Fruit fly (Drosophila melanogaster): ENCODE results near the gene GATAe.

Gene GATAe

dm6 chr3R:15974235-15974634 is 34.7 kb upstream of the GATAe start (continued):
- TF ChIP-seq peb (GFP tag; IDR thresholded peaks at IDR 0.05) = no peak
- no peak for TF ChIP-seq CG10543 (GFP tag; optimal IDR thresholded peaks at IDR 0.05)
- TF ChIP-seq CG4617 (GFP tag; optimal IDR thresholded peaks at IDR 0.05; ENCODE audit: borderline replicate concordance) = peak; percentile 24
- no peak for TF ChIP-seq HLH4C (GFP tag; IDR thresholded peaks at IDR 0.05; ENCODE audit: partially characterized antibody)
- peak; percentile 70 for TF ChIP-seq CG4820 (GFP tag; optimal IDR thresholded peaks at IDR 0.05)
- TF ChIP-seq CG30403 (GFP tag; optimal IDR thresholded peaks at IDR 0.05) = peak; percentile 90
- no peak for TF ChIP-seq Dref (GFP tag; IDR thresholded peaks at IDR 0.05)
- TF ChIP-seq D (optimal IDR thresholded peaks at IDR 0.05) = no peak
- TF ChIP-seq D (GFP tag; optimal IDR thresholded peaks at IDR 0.05) = peak; percentile 75
- TF ChIP-seq CG10267 (tag; optimal IDR thresholded peaks at IDR 0.05) = peak; percentile 70
- no peak for TF ChIP-seq CG17912 (GFP tag; optimal IDR thresholded peaks at IDR 0.05)
- peak; percentile 76 for TF ChIP-seq eyg (GFP tag; optimal IDR thresholded peaks at IDR 0.05)
- peak; percentile 74 for TF ChIP-seq odd (GFP tag; optimal IDR thresholded peaks at IDR 0.05)
- TF ChIP-seq h (optimal IDR thresholded peaks at IDR 0.05) = no peak
- TF ChIP-seq Rx (GFP tag; IDR thresholded peaks at IDR 0.05) = no peak
- peak; percentile 76 for TF ChIP-seq CG9437 (GFP tag; optimal IDR thresholded peaks at IDR 0.05)
- TF ChIP-seq CG13123 (GFP tag; optimal IDR thresholded peaks at IDR 0.05) = peak; percentile 51
- no peak for TF ChIP-seq Tbp (GFP tag; optimal IDR thresholded peaks at IDR 0.05)
- peak; percentile 78 for TF ChIP-seq HLH54F (GFP tag; optimal IDR thresholded peaks at IDR 0.05)
- TF ChIP-seq tll (GFP tag; optimal IDR thresholded peaks at IDR 0.05) = no peak
- TF ChIP-seq CG12744 (GFP tag; optimal IDR thresholded peaks at IDR 0.05) = peak; percentile 51
- TF ChIP-seq CG1233 (GFP tag; optimal IDR thresholded peaks at IDR 0.05) = peak; percentile 71
- TF ChIP-seq ash1 (GFP tag; optimal IDR thresholded peaks at IDR 0.05) = no peak
- peak; percentile 65 for TF ChIP-seq CG2875 (GFP tag; optimal IDR thresholded peaks at IDR 0.05)
- no peak for TF ChIP-seq CG7271 (tag; optimal IDR thresholded peaks at IDR 0.05)
- TF ChIP-seq danr (GFP tag; IDR thresholded peaks at IDR 0.05) = no peak
- TF ChIP-seq grn (GFP tag; optimal IDR thresholded peaks at IDR 0.05) = no peak
- peak; percentile 53 for TF ChIP-seq twi (tag; optimal IDR thresholded peaks at IDR 0.05)
- peak; percentile 47 for TF ChIP-seq ems (GFP tag; optimal IDR thresholded peaks at IDR 0.05)
- peak; percentile 67 for TF ChIP-seq CG3407 (GFP tag; optimal IDR thresholded peaks at IDR 0.05)
- no peak for TF ChIP-seq ro (GFP tag; IDR thresholded peaks at IDR 0.05)
- no peak for TF ChIP-seq Opbp (GFP tag; IDR thresholded peaks at IDR 0.05; ENCODE audit: partially characterized antibody)
- TF ChIP-seq CrebB (tag; optimal IDR thresholded peaks at IDR 0.05) = peak; percentile 45
- peak; percentile 79 for TF ChIP-seq shn (GFP tag; optimal IDR thresholded peaks at IDR 0.05)
- no peak for TF ChIP-seq CG14860 (GFP tag; IDR thresholded peaks at IDR 0.05; ENCODE audit: partially characterized antibody)
- no peak for TF ChIP-seq B-H1 (GFP tag; IDR thresholded peaks at IDR 0.05)
- peak; percentile 82 for TF ChIP-seq Sox100B (GFP tag; optimal IDR thresholded peaks at IDR 0.05)
- no peak for TF ChIP-seq CG3847 (GFP tag; IDR thresholded peaks at IDR 0.05)
- no peak for TF ChIP-seq wdn (GFP tag; IDR thresholded peaks at IDR 0.05)
- TF ChIP-seq dpn (GFP tag; optimal IDR thresholded peaks at IDR 0.05) = peak; percentile 80 to 81
- no peak for TF ChIP-seq tup (GFP tag; optimal IDR thresholded peaks at IDR 0.05)
- peak; percentile 64 for TF ChIP-seq NK7.1 (GFP tag; optimal IDR thresholded peaks at IDR 0.05)
- no peak for TF ChIP-seq cad (GFP tag; optimal IDR thresholded peaks at IDR 0.05)
- TF ChIP-seq slou (GFP tag; optimal IDR thresholded peaks at IDR 0.05) = no peak
- TF ChIP-seq jigr1 (GFP tag; IDR thresholded peaks at IDR 0.05) = no peak
- TF ChIP-seq cwo (GFP tag; optimal IDR thresholded peaks at IDR 0.05) = peak; percentile 81
- peak; percentile 55 for TF ChIP-seq emc (GFP tag; optimal IDR thresholded peaks at IDR 0.05)
- no peak for TF ChIP-seq Poxn (GFP tag; IDR thresholded peaks at IDR 0.05)
- TF ChIP-seq aop (GFP tag; IDR thresholded peaks at IDR 0.05) = no peak
- peak; percentile 89 for TF ChIP-seq tap (tag; optimal IDR thresholded peaks at IDR 0.05)
- peak; percentile 76 to 84 for TF ChIP-seq bsh (GFP tag; optimal IDR thresholded peaks at IDR 0.05)
- TF ChIP-seq chn (GFP tag; optimal IDR thresholded peaks at IDR 0.05) = peak; percentile 64

Measured in whole organism, embryonic.